Worm (Caenorhabditis elegans) whole organism, early embryonic: Measurements from ENCODE around the gene Y17G9B.11.

Experiments used
- B0310.2 ChIP-seq: sonication (generic microtip); optimal IDR thresholded peaks from 2 replicates; lab custom pipeline; 2016; ENCODE audit warnings: mild to moderate bottlenecking, missing genetic modification characterization, missing compliant biosample characterization
- F13C5.2 ChIP-seq: sonication (generic microtip); optimal IDR thresholded peaks from 2 replicates; lab custom pipeline; 2017; ENCODE audit warnings: mild to moderate bottlenecking, missing genetic modification characterization, inconsistent platforms, missing compliant biosample characterization
- aly-1 ChIP-seq: sonication (generic microtip); optimal IDR thresholded peaks from 2 replicates; lab custom pipeline; 2016; ENCODE audit warnings: missing genetic modification characterization, missing compliant biosample characterization
- ama-1 ChIP-seq: fragments of 150-350 bp; optimal IDR thresholded peaks from 2 replicates; lab custom pipeline; 2014
- ceh-13 ChIP-seq: fragments of 200-800 bp; sonication (Bioruptor generic); optimal IDR thresholded peaks from 2 replicates; lab custom pipeline; 2018; ENCODE audit warnings: mild to moderate bottlenecking, missing genetic modification characterization, missing compliant biosample characterization
- ceh-36 ChIP-seq: sonication (generic microtip); optimal IDR thresholded peaks from 2 replicates; lab custom pipeline; 2016; ENCODE audit warnings: missing genetic modification characterization, inconsistent platforms, missing compliant biosample characterization
- ets-7 ChIP-seq: sonication (generic microtip); optimal IDR thresholded peaks from 2 replicates; lab custom pipeline; 2016; ENCODE audit warnings: missing genotype, missing genetic modification characterization, missing compliant biosample characterization
- flt-1 ChIP-seq: fragments of 200-800 bp; sonication (Bioruptor generic); IDR thresholded peaks from 2 replicates; pipeline ENCODE4 v1.3.6; 2022; ENCODE audit warnings: missing genetic modification characterization, missing compliant biosample characterization
- hmbx-1 ChIP-seq: sonication (generic microtip); optimal IDR thresholded peaks from 2 replicates; lab custom pipeline; 2016; ENCODE audit warnings: mild to moderate bottlenecking, missing genetic modification characterization, missing compliant biosample characterization
- hnd-1 ChIP-seq: sonication (generic microtip); optimal IDR thresholded peaks from 2 replicates; lab custom pipeline; 2016; ENCODE audit warnings: missing genetic modification characterization, missing compliant biosample characterization
- pes-1 ChIP-seq: fragments of 200-800 bp; sonication (Bioruptor generic); IDR thresholded peaks from 2 replicates; pipeline ENCODE4 v1.3.6; 2022; ENCODE audit warnings: missing genetic modification reagents, missing genetic modification characterization, missing compliant biosample characterization
- scrt-1 ChIP-seq: fragments of 200-800 bp; sonication (Bioruptor generic); IDR thresholded peaks from 2 replicates; pipeline ENCODE4 v1.3.6; 2022; ENCODE audit warnings: missing genetic modification characterization, missing compliant biosample characterization
- tbx-11 ChIP-seq: fragments of 200-800 bp; sonication (Bioruptor generic); IDR thresholded peaks from 2 replicates; pipeline ENCODE4 v1.3.6; 2022; ENCODE audit warnings: missing genetic modification characterization, missing compliant biosample characterization
- tra-4 ChIP-seq: sonication (generic microtip); optimal IDR thresholded peaks from 2 replicates; lab custom pipeline; 2017; ENCODE audit warnings: missing genetic modification characterization, missing compliant biosample characterization

DNA sequence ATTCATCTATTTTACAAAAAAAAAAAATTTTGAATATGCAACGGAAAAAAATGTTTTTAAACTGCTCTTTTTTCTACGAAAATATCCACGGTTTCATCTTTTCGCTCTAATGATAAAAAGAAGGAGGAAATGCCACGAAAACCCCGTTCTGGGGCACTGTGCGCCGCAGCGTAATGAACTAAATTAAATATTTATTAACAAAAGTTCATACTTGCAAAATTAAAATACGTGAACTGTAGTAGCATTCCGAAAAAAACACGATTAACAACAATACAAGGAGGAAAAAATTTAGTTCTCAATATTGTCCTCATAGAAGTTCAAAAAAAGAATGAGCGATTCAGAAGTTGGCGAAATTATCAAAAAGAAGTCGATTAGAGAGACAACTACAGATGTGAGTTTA lies 33.0 kb downstream of the Y17G9B.11 start, which contains the start of gene R11E3.1:
- no peak for TF ChIP-seq hnd-1 (tag; lab: Kevin White, UChicago)
- TF ChIP-seq ceh-13 (GFP tag; lab: Kevin White, UChicago) = no peak
- TF ChIP-seq flt-1 (GFP tag; lab: Robert Waterston, UW) = no peak
- TF ChIP-seq hmbx-1 = no peak
- TF ChIP-seq ama-1 (lab: Kevin White, UChicago) = no peak
- TF ChIP-seq aly-1 = no peak
- TF ChIP-seq tra-4 (tag; lab: Kevin White, UChicago) = no peak
- TF ChIP-seq scrt-1 = no peak
- TF ChIP-seq tbx-11 (GFP tag; lab: Robert Waterston, UW) = no peak
- no peak for TF ChIP-seq B0310.2 (tag; lab: Kevin White, UChicago)
- no peak for TF ChIP-seq ceh-36 (tag; lab: Kevin White, UChicago)
- no peak for TF ChIP-seq F13C5.2 (tag; lab: Kevin White, UChicago)
- no peak for TF ChIP-seq pes-1
- TF ChIP-seq ets-7 (tag; lab: Kevin White, UChicago) = no peak
